Worm (Caenorhabditis elegans) whole organism, mixed stage, embryonic: ENCODE results near the gene nhr-34.

Experiments used
- M03D4.4 ChIP-seq: sonication (generic microtip); optimal IDR thresholded peaks from 2 replicates; lab custom pipeline; 2017; ENCODE audit warnings: mild to moderate bottlenecking, missing genetic modification characterization, missing compliant biosample characterization
- blmp-1 ChIP-seq: fragments of 150-350 bp; optimal IDR thresholded peaks from 2 replicates; lab custom pipeline; 2014; ENCODE audit warnings: missing biosample characterization, missing genetic modification characterization
- ceh-83 ChIP-seq: fragments of 200-800 bp; sonication (Bioruptor generic); optimal IDR thresholded peaks from 2 replicates; lab custom pipeline; 2018; ENCODE audit warnings: mild to moderate bottlenecking, missing genetic modification characterization, missing compliant biosample characterization
- elt-3 ChIP-seq: fragments of 150-350 bp; optimal IDR thresholded peaks from 2 replicates; lab custom pipeline; 2014; ENCODE audit warnings: missing biosample characterization, missing genetic modification characterization
- lin-13 ChIP-seq: fragments of 150-350 bp; optimal IDR thresholded peaks from 2 replicates; lab custom pipeline; 2014; ENCODE audit warnings: missing biosample characterization, missing genetic modification characterization
- mls-2 ChIP-seq: sonication (generic microtip); optimal IDR thresholded peaks from 2 replicates; lab custom pipeline; 2016; ENCODE audit warnings: mild to moderate bottlenecking, missing genetic modification characterization, moderate library complexity, missing compliant biosample characterization
- nhr-12 ChIP-seq: fragments of 150-350 bp; optimal IDR thresholded peaks from 2 replicates; lab custom pipeline; 2014; ENCODE audit warnings: missing biosample characterization, missing genetic modification characterization
- nhr-28 ChIP-seq: fragments of 150-350 bp; optimal IDR thresholded peaks from 2 replicates; lab custom pipeline; 2014; ENCODE audit warnings: missing biosample characterization, missing genetic modification characterization
- nhr-76 ChIP-seq: sonication (generic microtip); optimal IDR thresholded peaks from 2 replicates; lab custom pipeline; 2017; ENCODE audit warnings: missing biosample characterization, missing genetic modification characterization
- snpc-4 ChIP-seq: fragments of 150-350 bp; optimal IDR thresholded peaks from 2 replicates; lab custom pipeline; 2014; ENCODE audit warnings: missing biosample characterization, missing genetic modification characterization
- unc-39 ChIP-seq: fragments of 150-350 bp; optimal IDR thresholded peaks from 2 replicates; lab custom pipeline; 2014; ENCODE audit warnings: missing biosample characterization, missing genetic modification characterization
- unc-62 ChIP-seq: fragments of 150-350 bp; optimal IDR thresholded peaks from 2 replicates; lab custom pipeline; 2014; ENCODE audit warnings: missing biosample characterization, missing genetic modification reagents, missing genetic modification characterization
- zip-8 ChIP-seq: fragments of 150-350 bp; optimal IDR thresholded peaks from 2 replicates; lab custom pipeline; 2014; ENCODE audit warnings: missing biosample characterization, missing genetic modification characterization
- ztf-11 ChIP-seq: fragments of 150-350 bp; optimal IDR thresholded peaks from 2 replicates; lab custom pipeline; 2014; ENCODE audit warnings: missing biosample characterization, missing genetic modification characterization

DNA sequence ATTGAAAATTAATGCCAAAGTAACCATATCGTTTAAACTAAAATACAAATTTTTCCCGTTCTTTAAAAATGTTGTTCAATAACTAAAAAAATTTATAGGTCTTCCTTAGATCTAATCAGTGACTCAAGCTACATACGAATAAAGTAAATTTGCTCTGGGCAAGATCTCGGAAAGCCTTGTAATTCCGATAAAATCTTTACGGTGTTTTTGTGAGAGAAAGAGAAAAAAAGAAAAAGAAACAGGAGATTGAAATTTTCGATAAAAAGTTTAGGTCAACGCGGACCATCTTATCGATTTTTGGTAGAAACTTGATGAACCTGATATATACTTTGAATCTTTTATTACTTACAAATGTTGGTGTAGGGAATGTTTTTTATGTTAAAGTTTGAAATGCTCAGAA lies 47.7 kb upstream of the nhr-34 start:
- TF ChIP-seq unc-39, result no peak
- no peak for TF ChIP-seq nhr-28 (tag; lab: Kevin White, UChicago)
- no peak for TF ChIP-seq unc-62 (GFP tag; lab: Kevin White, UChicago)
- TF ChIP-seq ceh-83 (GFP tag; lab: Kevin White, UChicago), result no peak
- TF ChIP-seq ztf-11 (tag; lab: Kevin White, UChicago), result no peak
- no peak for TF ChIP-seq snpc-4 (tag; lab: Kevin White, UChicago)
- no peak for TF ChIP-seq M03D4.4 (tag; lab: Kevin White, UChicago)
- no peak for TF ChIP-seq zip-8 (tag; lab: Kevin White, UChicago)
- TF ChIP-seq blmp-1 (tag; lab: Kevin White, UChicago), result no peak
- no peak for TF ChIP-seq elt-3 (tag; lab: Kevin White, UChicago)
- no peak for TF ChIP-seq nhr-76
- TF ChIP-seq nhr-12 (tag; lab: Kevin White, UChicago), result no peak
- TF ChIP-seq lin-13 (tag; lab: Kevin White, UChicago), result no peak
- no peak for TF ChIP-seq mls-2
